Worm (Caenorhabditis elegans) whole organism, L3 larva: ENCODE data around the gene cest-12.

Experiments used
- R02D3.7 ChIP-seq: fragments of 150-350 bp; optimal IDR thresholded peaks from 2 replicates; lab custom pipeline; 2014; ENCODE audit warnings: missing biosample characterization, missing genetic modification characterization
- ZK546.5 ChIP-seq: sonication (generic microtip); optimal IDR thresholded peaks from 2 replicates; lab custom pipeline; 2017; ENCODE audit warnings: missing biosample characterization, missing genetic modification characterization
- aly-2 ChIP-seq: fragments of 150-350 bp; optimal IDR thresholded peaks from 2 replicates; lab custom pipeline; 2014; ENCODE audit warnings: missing biosample characterization, missing genetic modification characterization
- ama-1 ChIP-seq: fragments of 150-350 bp; optimal IDR thresholded peaks from 2 replicates; lab custom pipeline; 2018
- ceh-16 ChIP-seq: sonication (generic microtip); optimal IDR thresholded peaks from 2 replicates; lab custom pipeline; 2017; ENCODE audit warnings: missing biosample characterization, missing genetic modification characterization
- ceh-28 ChIP-seq: fragments of 150-350 bp; optimal IDR thresholded peaks from 2 replicates; lab custom pipeline; 2014; ENCODE audit warnings: missing biosample characterization, missing genetic modification reagents, missing genetic modification characterization
- ceh-82 ChIP-seq: fragments of 150-350 bp; optimal IDR thresholded peaks from 2 replicates; lab custom pipeline; 2014; ENCODE audit warnings: missing biosample characterization, missing genetic modification characterization
- ceh-9 ChIP-seq: sonication (generic microtip); optimal IDR thresholded peaks from 2 replicates; lab custom pipeline; 2018; ENCODE audit warnings: missing biosample characterization, missing genetic modification characterization
- daf-12 ChIP-seq: fragments of 150-350 bp; optimal IDR thresholded peaks from 2 replicates; lab custom pipeline; 2014; ENCODE audit warnings: missing biosample characterization, missing genetic modification reagents, missing genetic modification characterization
- elt-1 ChIP-seq: fragments of 150-350 bp; optimal IDR thresholded peaks from 2 replicates; lab custom pipeline; 2014; ENCODE audit warnings: missing biosample characterization, missing genetic modification characterization
- elt-2 ChIP-seq: sonication (generic microtip); optimal IDR thresholded peaks from 2 replicates; lab custom pipeline; 2016; ENCODE audit warnings: missing genetic modification reagents, mild to moderate bottlenecking, missing genetic modification characterization, missing compliant biosample characterization
- elt-3 ChIP-seq, 3 experiments: fragments of 150-350 bp in 1 of 3; sonication (generic microtip) in 2 of 3; optimal IDR thresholded peaks; 2 replicates in 2 of 3; 4 replicates in 1 of 3; lab custom pipeline; 2014 to 2017; ENCODE audit warnings: missing biosample characterization in 3 of 3, missing genetic modification characterization in 3 of 3
- fos-1 ChIP-seq: fragments of 150-350 bp; optimal IDR thresholded peaks from 2 replicates; lab custom pipeline; 2014; ENCODE audit warnings: missing biosample characterization, missing genetic modification characterization
- hmg-11 ChIP-seq: sonication (generic microtip); optimal IDR thresholded peaks from 2 replicates; lab custom pipeline; 2016; ENCODE audit warnings: missing genetic modification characterization, missing compliant biosample characterization
- jun-1 ChIP-seq: fragments of 150-350 bp; optimal IDR thresholded peaks from 2 replicates; lab custom pipeline; 2014; ENCODE audit warnings: missing biosample characterization, missing genetic modification reagents, missing genetic modification characterization
- lin-39 ChIP-seq: fragments of 150-350 bp; optimal IDR thresholded peaks from 2 replicates; lab custom pipeline; 2018; ENCODE audit warnings: missing biosample characterization, missing genetic modification reagents, missing genetic modification characterization
- lsy-12 ChIP-seq: sonication (generic microtip); optimal IDR thresholded peaks from 2 replicates; lab custom pipeline; 2016; ENCODE audit warnings: mild to moderate bottlenecking, missing genetic modification characterization, missing compliant biosample characterization
- mdl-1 ChIP-seq: fragments of 150-350 bp; optimal IDR thresholded peaks from 2 replicates; lab custom pipeline; 2014; ENCODE audit warnings: missing biosample characterization, missing genetic modification characterization
- mml-1 ChIP-seq: fragments of 150-350 bp; sonication (generic microtip); optimal IDR thresholded peaks from 3 replicates; lab custom pipeline; 2014; ENCODE audit warnings: missing biosample characterization, missing genetic modification characterization
- nhr-12 ChIP-seq: fragments of 150-350 bp; optimal IDR thresholded peaks from 2 replicates; lab custom pipeline; 2014; ENCODE audit warnings: missing biosample characterization, missing genetic modification characterization
- nhr-23 ChIP-seq: fragments of 150-350 bp; optimal IDR thresholded peaks from 2 replicates; lab custom pipeline; 2014; ENCODE audit warnings: missing biosample characterization, missing genetic modification reagents, missing genetic modification characterization
- nhr-25 ChIP-seq: sonication (generic microtip); optimal IDR thresholded peaks from 2 replicates; lab custom pipeline; 2017; ENCODE audit warnings: missing biosample characterization, missing genetic modification characterization
- nhr-28 ChIP-seq: fragments of 150-350 bp; optimal IDR thresholded peaks from 2 replicates; lab custom pipeline; 2014; ENCODE audit warnings: missing biosample characterization, missing genetic modification characterization
- nhr-43 ChIP-seq: sonication (generic microtip); optimal IDR thresholded peaks from 2 replicates; lab custom pipeline; 2016; ENCODE audit warnings: mild to moderate bottlenecking, missing genetic modification characterization, missing compliant biosample characterization; ENCODE audit not compliant: poor library complexity, severe bottlenecking
- nhr-76 ChIP-seq: fragments of 150-350 bp; sonication (generic microtip); optimal IDR thresholded peaks from 5 replicates; lab custom pipeline; 2014; ENCODE audit warnings: missing biosample characterization, missing genetic modification characterization
- nhr-77 ChIP-seq: fragments of 150-350 bp; optimal IDR thresholded peaks from 2 replicates; lab custom pipeline; 2014; ENCODE audit warnings: missing biosample characterization, missing genetic modification characterization
- pha-4 ChIP-seq: fragments of 150-350 bp; optimal IDR thresholded peaks from 2 replicates; lab custom pipeline; 2014; ENCODE audit warnings: missing biosample characterization, missing genetic modification reagents, missing genetic modification characterization
- pqm-1 ChIP-seq: fragments of 150-350 bp; optimal IDR thresholded peaks from 2 replicates; lab custom pipeline; 2017; ENCODE audit warnings: missing biosample characterization, missing genetic modification characterization, inconsistent platforms
- sea-2 ChIP-seq: fragments of 150-350 bp; sonication (generic microtip); optimal IDR thresholded peaks from 4 replicates; lab custom pipeline; 2014; ENCODE audit warnings: missing biosample characterization, missing genetic modification reagents, missing genetic modification characterization
- skn-1 ChIP-seq: fragments of 150-350 bp; optimal IDR thresholded peaks from 2 replicates; lab custom pipeline; 2014; ENCODE audit warnings: missing biosample characterization, missing genetic modification characterization
- tbx-2 ChIP-seq: sonication (generic microtip); optimal IDR thresholded peaks from 2 replicates; lab custom pipeline; 2016; ENCODE audit warnings: mild to moderate bottlenecking, missing genetic modification characterization, missing compliant biosample characterization
- unc-39 ChIP-seq: sonication (generic microtip); optimal IDR thresholded peaks from 4 replicates; lab custom pipeline; 2017; ENCODE audit warnings: missing biosample characterization, missing genetic modification characterization
- unc-62 ChIP-seq: fragments of 150-350 bp; sonication (generic microtip); optimal IDR thresholded peaks from 4 replicates; lab custom pipeline; 2014; ENCODE audit warnings: missing biosample characterization, missing genetic modification reagents, missing genetic modification characterization
- ztf-11 ChIP-seq: fragments of 150-350 bp; optimal IDR thresholded peaks from 2 replicates; lab custom pipeline; 2014; ENCODE audit warnings: missing biosample characterization, missing genetic modification characterization
- ztf-4 ChIP-seq: fragments of 150-350 bp; optimal IDR thresholded peaks from 2 replicates; lab custom pipeline; 2014; ENCODE audit warnings: missing biosample characterization, missing genetic modification characterization

The cest-12 gene

ce11 chrIII:12135580-12135979, 28.2 kb upstream of the cest-12 start:
- TF ChIP-seq mdl-1 (tag; lab: Kevin White, UChicago) (no peak), nhr-12 (tag; lab: Kevin White, UChicago) (no peak), elt-2 (peak; percentile 72), pha-4 (tag; lab: Kevin White, UChicago) (peak; percentile 36), pqm-1 (tag; lab: Kevin White, UChicago) (peak; percentile 62)

DNA sequence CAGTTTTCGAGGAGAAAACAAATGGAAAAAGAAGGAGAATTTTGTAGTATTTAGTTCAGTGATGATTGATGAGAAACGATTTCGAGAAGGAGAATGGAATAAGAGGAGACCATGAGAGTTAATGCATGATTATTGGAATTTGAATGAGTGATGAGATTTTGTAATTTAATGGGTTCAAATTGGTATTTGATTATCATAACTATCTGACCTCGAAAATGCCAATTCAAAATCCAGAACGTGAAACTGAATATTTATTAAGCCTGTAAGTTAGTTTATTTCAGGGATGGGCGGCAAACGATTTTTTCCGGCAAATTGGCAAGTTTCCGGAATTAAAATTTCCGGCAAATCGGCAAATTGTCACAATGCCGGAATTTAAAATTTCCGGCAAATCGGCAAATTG, 25.8 kb upstream of the cest-12 start:
- TF ChIP-seq jun-1 (tag; lab: Kevin White, UChicago) (no peak), mml-1 (tag; lab: Kevin White, UChicago) (no peak), elt-2 (no peak), unc-62 (GFP tag; lab: Kevin White, UChicago) (no peak), ZK546.5 (tag; lab: Kevin White, UChicago) (no peak), ztf-11 (tag; lab: Kevin White, UChicago) (no peak), nhr-76 (tag; lab: Kevin White, UChicago) (no peak), nhr-43 (no peak), nhr-77 (tag; lab: Kevin White, UChicago) (no peak), hmg-11 (tag; lab: Kevin White, UChicago) (no peak), elt-3 (tag; optimal IDR thresholded peaks at IDR 0.05; lab: Kevin White, UChicago) (no peak)
- TF ChIP-seq, all 47 proteins: peak for 0

- TF ChIP-seq aly-2 (tag; lab: Kevin White, UChicago) (no peak), ama-1 (lab: Kevin White, UChicago) (no peak), sea-2 (GFP tag; lab: Kevin White, UChicago) (no peak), tbx-2 (no peak), daf-12 (tag; lab: Kevin White, UChicago) (no peak), nhr-12 (tag; lab: Kevin White, UChicago) (no peak), nhr-76 (tag; lab: Kevin White, UChicago) (no peak), unc-39 (no peak), nhr-28 (tag; lab: Kevin White, UChicago) (no peak)
Measured at ce11 chrIII:12131751-12132150, 24.4 kb upstream of the cest-12 start.

DNA sequence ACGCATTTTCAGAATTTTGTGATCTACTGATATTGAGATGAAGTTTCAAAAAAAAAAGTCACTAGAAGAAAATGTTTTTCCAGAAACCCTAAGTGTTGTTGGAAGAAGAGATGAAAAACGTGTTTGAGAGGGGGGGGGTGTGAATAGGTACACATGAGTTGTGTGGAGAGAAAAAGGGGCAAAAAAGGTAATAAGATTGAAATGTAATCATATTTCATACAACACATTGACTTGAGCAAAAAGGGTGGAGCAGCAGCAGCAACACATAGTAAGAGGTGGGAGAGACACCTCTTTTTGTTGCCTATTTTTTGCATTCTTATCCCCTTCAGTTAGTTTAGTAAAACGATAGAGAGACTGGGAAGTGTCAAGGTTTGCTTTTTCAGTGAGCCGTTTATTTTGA, 23.4 kb upstream of the cest-12 start:
- no peak for TF ChIP-seq elt-2
- no peak for TF ChIP-seq aly-2 (tag; lab: Kevin White, UChicago)
- no peak for TF ChIP-seq elt-1 (tag; lab: Kevin White, UChicago)
- TF ChIP-seq nhr-28 (tag; lab: Kevin White, UChicago): no peak
- TF ChIP-seq ceh-82 (tag; lab: Kevin White, UChicago): no peak
- TF ChIP-seq ceh-16 (tag; lab: Kevin White, UChicago): no peak
- no peak for TF ChIP-seq ceh-28 (tag; lab: Kevin White, UChicago)
- TF ChIP-seq nhr-25 (tag; lab: Kevin White, UChicago): no peak
- no peak for TF ChIP-seq lin-39
- TF ChIP-seq R02D3.7 (tag; lab: Kevin White, UChicago): no peak
- no peak for TF ChIP-seq pqm-1 (tag; lab: Kevin White, UChicago)
- TF ChIP-seq ama-1 (lab: Kevin White, UChicago): no peak
- TF ChIP-seq lsy-12: no peak
- no peak for TF ChIP-seq fos-1 (tag; lab: Kevin White, UChicago)
- no peak for TF ChIP-seq ztf-4 (tag; lab: Kevin White, UChicago)
- no peak for TF ChIP-seq jun-1 (tag; lab: Kevin White, UChicago)

DNA sequence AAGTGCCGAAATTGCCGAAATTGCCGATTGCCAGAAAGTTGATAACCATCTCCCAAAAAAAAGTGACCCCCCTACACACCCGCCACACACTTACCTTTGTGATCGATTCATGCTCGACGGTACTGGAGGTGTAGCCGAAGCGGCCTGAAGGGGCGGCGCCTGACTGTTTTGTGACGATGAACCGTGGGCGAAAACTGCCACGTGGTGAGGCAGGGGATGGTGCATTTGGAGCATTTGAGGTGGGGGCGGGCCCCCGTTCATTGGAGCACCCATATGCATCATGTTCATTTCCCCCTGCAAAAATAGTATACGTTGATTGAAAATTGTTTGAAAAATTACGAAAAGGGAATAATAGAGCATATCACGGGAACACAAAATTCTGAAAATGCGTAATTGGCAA, 22.7 kb upstream of the cest-12 start, which contains the start of gene Y75B8A.6:
Y75B8A.6 (minus strand) TSS at position 292 of the 400 bp plus-strand sequence.
- TF ChIP-seq fos-1 (tag; lab: Kevin White, UChicago): no peak
- TF ChIP-seq ceh-9 (tag; lab: Kevin White, UChicago): no peak
- TF ChIP-seq skn-1: no peak
- no peak for TF ChIP-seq ama-1 (lab: Kevin White, UChicago)
- no peak for TF ChIP-seq nhr-12 (tag; lab: Kevin White, UChicago)
- TF ChIP-seq R02D3.7 (tag; lab: Kevin White, UChicago): no peak
- TF ChIP-seq lin-39: no peak
- no peak for TF ChIP-seq unc-62 (GFP tag; lab: Kevin White, UChicago)
- no peak for TF ChIP-seq ceh-28 (tag; lab: Kevin White, UChicago)
- no peak for TF ChIP-seq nhr-23 (tag; lab: Kevin White, UChicago)
- no peak for TF ChIP-seq mdl-1 (tag; lab: Kevin White, UChicago)
